Fruit fly (Drosophila melanogaster): Measurements from ENCODE around the gene Sptr.

Gene Sptr

dm6 chrX:8447166-8447565 is 17.1 kb downstream of the Sptr start:
- TF ChIP-seq CG11294 (GFP tag; IDR thresholded peaks at IDR 0.05) (no peak), topi (GFP tag; optimal IDR thresholded peaks at IDR 0.05) (no peak), Eip75B (GFP tag; optimal IDR thresholded peaks at IDR 0.05) (no peak), achi (GFP tag; optimal IDR thresholded peaks at IDR 0.05) (no peak), CG31627 (GFP tag; optimal IDR thresholded peaks at IDR 0.05) (no peak), fkh (GFP tag; optimal IDR thresholded peaks at IDR 0.05) (no peak), dsx (GFP tag; optimal IDR thresholded peaks at IDR 0.05; ENCODE audit: poor library complexity, severe bottlenecking) (no peak), Hr4 (GFP tag; optimal IDR thresholded peaks at IDR 0.05) (no peak), CG8119 (GFP tag; IDR thresholded peaks at IDR 0.05) (no peak), CG6854 (GFP tag; optimal IDR thresholded peaks at IDR 0.05) (no peak), CG6163 (GFP tag; IDR thresholded peaks at IDR 0.05) (no peak), CG15336 (GFP tag; IDR thresholded peaks at IDR 0.05) (no peak), Hr38 (GFP tag; optimal IDR thresholded peaks at IDR 0.05) (no peak)

dm6 chrX:8444883-8445572 is 19.2 kb downstream of the Sptr start:
- TF ChIP-seq net (GFP tag; optimal IDR thresholded peaks at IDR 0.05) (no peak), esn (GFP tag; optimal IDR thresholded peaks at IDR 0.05) (peak; percentile 14)

dm6 chrX:8444279-8444678 is 20.0 kb downstream of the Sptr start:
- TF ChIP-seq CG11902 (GFP tag; optimal IDR thresholded peaks at IDR 0.05) (no peak), Smox (GFP tag; optimal IDR thresholded peaks at IDR 0.05) (no peak), Gug (GFP tag; IDR thresholded peaks at IDR 0.05) (no peak), dsx (GFP tag; optimal IDR thresholded peaks at IDR 0.05; ENCODE audit: poor library complexity, severe bottlenecking) (no peak), CG6854 (GFP tag; optimal IDR thresholded peaks at IDR 0.05) (no peak), CG3919 (GFP tag; optimal IDR thresholded peaks at IDR 0.05) (no peak), CG10631 (GFP tag; optimal IDR thresholded peaks at IDR 0.05) (no peak), lz (GFP tag; optimal IDR thresholded peaks at IDR 0.05) (no peak), CG8319 (GFP tag; optimal IDR thresholded peaks at IDR 0.05) (no peak)

dm6 chrX:8442912-8443311 is 21.3 kb downstream of the Sptr start:
- TF ChIP-seq CG11762 (GFP tag; optimal IDR thresholded peaks at IDR 0.05; ENCODE audit: insufficient read depth) (no peak), CG7368 (GFP tag; optimal IDR thresholded peaks at IDR 0.05) (no peak), Sox102F (GFP tag; optimal IDR thresholded peaks at IDR 0.05) (no peak), acj6 (GFP tag; optimal IDR thresholded peaks at IDR 0.05) (no peak), CG8119 (GFP tag; IDR thresholded peaks at IDR 0.05) (no peak), Blimp-1 (GFP tag; optimal IDR thresholded peaks at IDR 0.05) (no peak), CG9139 (GFP tag; optimal IDR thresholded peaks at IDR 0.05) (no peak), CG3919 (GFP tag; optimal IDR thresholded peaks at IDR 0.05) (no peak), CG10669 (GFP tag; optimal IDR thresholded peaks at IDR 0.05) (no peak), CG11294 (GFP tag; IDR thresholded peaks at IDR 0.05) (no peak), fd85E (GFP tag; optimal IDR thresholded peaks at IDR 0.05) (no peak)

dm6 chrX:8442161-8442560 is 22.1 kb downstream of the Sptr start, which contains the start of gene CG12123:
CG12123 (minus strand) TSS chrX:8442348.
- TF ChIP-seq lz (GFP tag; optimal IDR thresholded peaks at IDR 0.05) (no peak), fd85E (GFP tag; optimal IDR thresholded peaks at IDR 0.05) (no peak), CG11762 (GFP tag; optimal IDR thresholded peaks at IDR 0.05; ENCODE audit: insufficient read depth) (no peak), Blimp-1 (GFP tag; optimal IDR thresholded peaks at IDR 0.05) (no peak), Gug (GFP tag; IDR thresholded peaks at IDR 0.05) (no peak), CG31627 (GFP tag; optimal IDR thresholded peaks at IDR 0.05) (no peak), CG4318 (GFP tag; optimal IDR thresholded peaks at IDR 0.05) (no peak), CG34406 (GFP tag; optimal IDR thresholded peaks at IDR 0.05) (no peak), CG11294 (GFP tag; IDR thresholded peaks at IDR 0.05) (no peak), CG6276 (GFP tag; optimal IDR thresholded peaks at IDR 0.05) (no peak), topi (GFP tag; optimal IDR thresholded peaks at IDR 0.05) (no peak)

Measured in whole organism, prepupa.